Fruit fly (Drosophila melanogaster) ovary, adult (tissue): ENCODE data around the gene Rpn5.

Experiments
- CG17801 ChIP-seq: fragments of 200-800 bp; optimal IDR thresholded peaks from 2 replicates; lab custom pipeline; 2019; ENCODE audit warnings: missing biosample characterization, mild to moderate bottlenecking, missing genetic modification characterization, moderate library complexity; ENCODE audit not compliant: partially characterized antibody

Gene Rpn5

DNA sequence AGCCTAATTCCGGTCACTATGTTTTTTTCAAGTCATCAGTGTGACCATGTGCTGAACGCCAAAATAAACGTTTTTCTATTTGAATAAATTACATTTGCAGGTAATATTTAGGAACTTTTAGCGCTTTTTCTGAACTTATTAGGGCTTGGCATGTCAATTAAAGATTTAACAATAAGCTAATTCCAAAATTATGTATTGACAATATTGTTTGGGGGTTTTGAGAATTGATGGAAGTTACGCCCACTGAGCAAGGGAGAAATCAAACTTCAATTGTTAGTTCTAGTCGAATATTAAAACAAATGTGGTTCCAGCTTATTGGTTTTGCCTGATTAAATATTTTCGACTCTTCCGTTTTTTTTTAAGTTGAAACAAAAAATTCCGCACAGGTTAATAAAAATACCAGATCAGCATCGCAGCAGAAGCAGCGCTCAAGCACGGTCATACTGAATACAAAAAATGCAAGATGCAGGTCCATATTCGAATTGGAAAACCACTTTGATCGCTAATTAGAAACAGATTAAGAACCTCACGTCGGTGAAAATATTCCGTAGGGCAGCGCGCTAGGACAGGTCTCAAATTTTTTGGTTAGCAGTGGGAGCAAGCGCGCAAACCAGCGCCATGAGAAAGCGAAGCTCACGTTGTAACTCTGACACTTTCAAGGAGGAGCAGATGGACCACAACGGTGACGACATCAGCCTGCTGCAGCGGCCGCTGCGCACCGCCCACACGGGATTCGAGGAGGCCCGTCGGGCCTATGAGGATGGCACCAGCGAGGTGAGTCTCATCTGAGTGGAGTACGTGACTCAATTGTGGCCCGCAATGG, 5.2 kb downstream of the Rpn5 start, which contains the start of the genes PSMG1 and CG10979:
Gene PSMG1, minus strand, starts transcription at position 51 of the 823 bp plus-strand sequence.
Gene CG10979, plus strand, starts transcription at position 439 of the 823 bp plus-strand sequence.
- TF ChIP-seq CG17801, result no peak

- no peak for TF ChIP-seq CG17801
Measured at dm6 chr3R:5797709-5798108, 8.4 kb downstream of the Rpn5 start.

dm6 chr3R:5801703-5802436, 12.6 kb downstream of the Rpn5 start, which contains the start of gene CG11000:
Gene CG11000 (plus strand): TSS chr3R:5802328.
- TF ChIP-seq CG17801, result no peak

dm6 chr3R:5813157-5813659, 23.9 kb downstream of the Rpn5 start, which contains the start of gene CG42675:
Gene CG42675 (plus strand): TSS chr3R:5813609.
- TF ChIP-seq CG17801, result no peak

DNA sequence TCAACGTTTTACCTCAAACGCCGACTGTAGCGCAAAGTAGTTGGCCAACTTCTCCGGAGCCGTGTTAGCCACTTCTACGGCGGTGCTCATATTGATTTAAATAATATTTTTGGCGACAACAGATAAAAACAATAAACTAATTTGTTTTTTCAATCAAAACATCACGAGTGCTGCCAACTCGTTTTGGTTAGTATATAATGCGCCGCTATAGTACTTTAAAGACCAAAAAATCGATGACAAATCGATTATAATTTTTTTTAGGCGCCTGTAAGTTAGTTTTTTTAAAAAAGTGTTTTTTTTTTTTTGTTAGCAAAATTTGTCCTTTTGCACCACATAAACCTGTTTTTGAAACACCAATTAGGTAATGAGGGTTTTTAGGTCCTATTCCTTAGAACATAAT, 31.9 kb downstream of the Rpn5 start, which contains the start of gene Hpr1:
Gene Hpr1, minus strand, starts transcription at position 198 of the 400 bp plus-strand sequence.
- no peak for TF ChIP-seq CG17801

dm6 chr3R:5821750-5822149, 32.5 kb downstream of the Rpn5 start, which contains the start of gene CG46303:
Gene CG46303 (plus strand): TSS chr3R:5821972.
- TF ChIP-seq CG17801, result no peak

- TF ChIP-seq CG17801, result peak; percentile 71
Measured at dm6 chr3R:5824456-5824855, 35.2 kb downstream of the Rpn5 start, which contains the start of the genes Sec20 and dgrn. Gene Sec20 (minus strand): TSS chr3R:5824532. Gene dgrn (plus strand): TSS chr3R:5824615.

DNA sequence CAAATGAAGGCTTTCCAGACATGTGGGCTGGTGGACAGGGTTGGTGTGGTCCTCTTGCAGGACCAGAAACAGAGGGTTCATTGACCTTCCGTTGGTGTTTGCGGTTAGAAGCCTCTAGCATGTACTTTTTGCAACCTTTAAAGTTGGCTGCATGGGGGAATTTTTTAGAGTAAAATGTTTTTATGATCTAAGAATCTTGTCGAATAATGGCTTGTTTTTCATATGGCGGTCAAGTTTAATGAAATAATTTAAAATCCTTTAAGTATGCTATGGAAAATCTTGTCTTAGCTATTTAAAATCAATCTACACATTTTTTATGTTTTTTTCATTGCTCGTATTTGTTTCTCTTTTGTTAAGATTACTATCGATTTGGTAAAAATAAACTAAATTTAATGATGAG, 40.5 kb downstream of the Rpn5 start, which contains the start of gene glob3:
Gene glob3, plus strand, starts transcription at position 301 of the 400 bp plus-strand sequence.
- no peak for TF ChIP-seq CG17801

DNA sequence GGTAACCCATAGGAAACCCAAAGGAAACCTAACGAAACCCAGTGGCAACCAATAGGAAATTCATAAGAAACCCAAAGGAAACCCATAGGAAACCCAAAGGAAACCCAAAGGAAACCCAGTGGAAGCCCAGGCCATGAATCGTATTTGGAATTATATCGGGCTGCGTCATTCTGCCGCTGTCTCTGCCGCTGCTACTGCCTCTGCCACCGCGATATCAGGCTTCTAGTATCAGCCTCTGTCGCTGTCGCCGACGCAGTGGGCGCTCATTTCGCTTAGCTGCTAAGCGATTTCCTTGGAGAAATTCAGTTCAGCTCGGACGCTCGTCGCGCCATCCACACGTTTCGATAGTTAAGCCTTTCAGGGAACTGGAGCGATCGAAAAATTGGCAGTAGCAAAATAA, 42.0 kb downstream of the Rpn5 start, which contains the start of gene CG1208:
Gene CG1208, plus strand, starts transcription at position 301 of the 400 bp plus-strand sequence.
- no peak for TF ChIP-seq CG17801

dm6 chr3R:5832345-5832981, 43.2 kb downstream of the Rpn5 start:
- TF ChIP-seq CG17801, result no peak

DNA sequence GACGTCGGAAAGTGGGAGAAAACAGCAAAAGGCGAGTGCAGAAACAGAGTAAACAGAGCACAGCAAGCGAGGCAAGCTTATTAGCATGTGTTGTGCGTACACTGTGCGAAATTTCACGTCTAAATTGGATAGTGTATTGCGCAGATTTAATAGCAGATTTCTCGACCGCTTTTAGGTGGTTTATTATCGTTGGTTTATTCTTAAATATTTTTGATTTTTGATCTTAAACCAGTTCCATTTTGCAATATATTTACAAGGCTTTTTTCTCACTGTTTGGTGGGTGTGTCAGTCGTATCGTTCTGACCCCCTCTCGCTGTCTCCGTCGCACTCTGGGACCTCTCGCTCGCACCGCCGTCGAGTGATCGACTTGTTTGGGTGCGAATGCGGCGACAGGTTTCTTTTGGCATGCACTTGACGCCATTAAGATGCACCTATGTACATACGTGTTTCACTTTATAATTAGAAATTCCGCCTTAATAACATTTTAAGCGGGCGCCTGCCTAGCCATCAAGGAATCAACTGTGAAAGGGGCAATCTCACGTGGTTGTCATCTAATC, 44.7 kb downstream of the Rpn5 start:
- no peak for TF ChIP-seq CG17801

DNA sequence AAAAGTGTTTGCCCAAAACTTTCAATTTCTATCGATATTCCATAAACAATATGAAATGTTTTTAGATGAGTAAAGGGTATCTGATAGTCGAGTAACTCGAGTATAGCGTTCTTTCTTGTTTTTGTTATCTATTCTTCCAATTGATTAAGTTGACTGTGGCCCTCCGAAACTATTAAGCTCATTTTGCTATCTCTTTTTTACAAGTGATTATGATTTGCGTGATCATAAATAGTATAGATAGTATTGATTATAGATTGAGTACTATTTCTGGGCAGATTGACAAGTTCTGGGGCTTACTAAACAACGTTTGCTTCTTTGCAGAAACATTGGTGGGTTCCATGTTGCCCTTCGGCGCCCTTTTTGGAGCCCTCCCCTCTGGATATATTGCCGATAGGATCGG, 47.2 kb downstream of the Rpn5 start:
- no peak for TF ChIP-seq CG17801

- no peak for TF ChIP-seq CG17801
Measured at dm6 chr3R:5838683-5839365, 49.5 kb downstream of the Rpn5 start.

dm6 chr3R:5840870-5841269, 51.6 kb downstream of the Rpn5 start, which contains the start of gene CG1213:
Gene CG1213 (plus strand): TSS chr3R:5841170.
- no peak for TF ChIP-seq CG17801
